Fruit fly (Drosophila melanogaster): ENCODE data around the gene Toll-9.

- TF ChIP-seq HmgD (GFP tag; optimal IDR thresholded peaks at IDR 0.05) (no peak), Optix (GFP tag; IDR thresholded peaks at IDR 0.05) (0 out of 3 replicates have a peak, but pooled peaks have one; percentile 21), psq (GFP tag; optimal IDR thresholded peaks at IDR 0.05) (peak; percentile 10), dati (GFP tag; IDR thresholded peaks at IDR 0.05) (0 out of 2 replicates have a peak, but pooled peaks have one; percentile 28), Fer1 (GFP tag; optimal IDR thresholded peaks at IDR 0.05) (peak; percentile 85), CG4282 (GFP tag; optimal IDR thresholded peaks at IDR 0.05) (no peak), wek (GFP tag; optimal IDR thresholded peaks at IDR 0.05) (peak; percentile 37), Hr78 (GFP tag; optimal IDR thresholded peaks at IDR 0.05) (peak in 1 of 2 experiments; percentile 93), Jarid2 (GFP tag; optimal IDR thresholded peaks at IDR 0.05) (peak; percentile 66), zen (tag; optimal IDR thresholded peaks at IDR 0.05) (peak; percentile 46), Side (GFP tag; optimal IDR thresholded peaks at IDR 0.05) (peak; percentile 55)
These were observed 32.0 kb upstream of the Toll-9 start for dm6 chr3L:20398243-20399222.

Measured in whole organism, embryonic.